Worm (Caenorhabditis elegans) whole organism, early embryonic: ENCODE measurements around the gene clec-252.

ENCODE experiments used
- ama-1 ChIP-seq: fragments of 150-350 bp; optimal IDR thresholded peaks from 2 replicates; lab custom pipeline; 2014
- ceh-13 ChIP-seq: fragments of 200-800 bp; sonication (Bioruptor generic); optimal IDR thresholded peaks from 2 replicates; lab custom pipeline; 2018; ENCODE audit warnings: mild to moderate bottlenecking, missing genetic modification characterization, missing compliant biosample characterization
- ets-7 ChIP-seq: sonication (generic microtip); optimal IDR thresholded peaks from 2 replicates; lab custom pipeline; 2016; ENCODE audit warnings: missing genotype, missing genetic modification characterization, missing compliant biosample characterization
- tbx-37 ChIP-seq: fragments of 200-800 bp; sonication (Bioruptor generic); conservative IDR thresholded peaks from 2 replicates; pipeline ENCODE4 v1.3.6; 2022; ENCODE audit warnings: missing genetic modification reagents, missing genetic modification characterization, missing compliant biosample characterization

- no peak for TF ChIP-seq tbx-37 (GFP tag; lab: Robert Waterston, UW)
- TF ChIP-seq ama-1 = no peak
- no peak for TF ChIP-seq ets-7
- TF ChIP-seq ceh-13 = no peak
These were observed 42.5 kb downstream of the clec-252 start, which contains the start of gene Y17D7C.1 for ce11 chrV:18706063-18706620.
